Worm (Caenorhabditis elegans) whole organism, dauer: ENCODE measurements around the gene arf-1.

Experiments
- unc-62 ChIP-seq: sonication (generic microtip); optimal IDR thresholded peaks from 2 replicates; lab custom pipeline; 2017; ENCODE audit warnings: missing biosample characterization, missing genetic modification reagents, missing genetic modification characterization

Gene arf-1

DNA sequence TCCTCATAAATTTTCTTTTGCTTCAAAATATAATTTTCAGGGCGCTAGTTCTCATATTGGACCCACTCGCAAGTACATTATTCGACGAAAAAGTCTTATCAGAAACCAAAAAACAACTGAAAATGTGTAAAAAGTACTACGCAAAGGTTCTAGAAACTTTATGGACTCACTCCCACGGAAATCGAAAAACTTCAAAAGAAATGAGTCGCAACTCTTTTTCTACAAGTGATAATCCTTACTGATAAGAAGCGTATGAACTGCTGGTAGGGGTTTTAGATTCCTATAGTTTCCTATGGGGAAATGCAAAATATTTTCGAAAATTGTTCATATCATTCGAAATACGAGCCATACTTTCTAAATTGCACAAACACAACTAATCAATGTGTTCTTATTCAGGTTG lies 29.9 kb downstream of the arf-1 start, which contains the start of gene B0244.5:
Gene B0244.5 (plus strand): TSS at position 301 of the 400 bp plus-strand sequence.
- no peak for TF ChIP-seq unc-62 (GFP tag; lab: Kevin White, UChicago)

DNA sequence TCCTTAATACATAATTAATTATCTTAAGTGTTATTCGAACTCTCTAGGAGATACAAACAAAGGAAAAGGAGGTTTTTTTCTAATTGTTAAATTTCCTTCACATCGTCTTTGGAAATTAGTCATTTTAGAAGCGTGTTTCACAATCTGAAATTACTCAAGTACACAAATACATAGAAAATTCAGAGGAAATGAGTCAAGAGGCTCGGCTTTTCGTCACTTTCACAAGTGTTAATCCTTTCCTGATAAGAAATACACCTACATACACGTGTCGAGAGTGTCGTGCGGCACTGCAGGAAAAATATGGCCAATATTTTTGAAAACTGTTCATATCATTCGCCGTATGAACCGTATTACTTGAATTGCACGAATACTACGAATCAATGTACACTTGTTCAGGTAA lies 32.5 kb downstream of the arf-1 start, which contains the start of gene B0244.4:
Gene B0244.4 (plus strand): TSS at position 301 of the 400 bp plus-strand sequence.
- no peak for TF ChIP-seq unc-62 (GFP tag; lab: Kevin White, UChicago)

DNA sequence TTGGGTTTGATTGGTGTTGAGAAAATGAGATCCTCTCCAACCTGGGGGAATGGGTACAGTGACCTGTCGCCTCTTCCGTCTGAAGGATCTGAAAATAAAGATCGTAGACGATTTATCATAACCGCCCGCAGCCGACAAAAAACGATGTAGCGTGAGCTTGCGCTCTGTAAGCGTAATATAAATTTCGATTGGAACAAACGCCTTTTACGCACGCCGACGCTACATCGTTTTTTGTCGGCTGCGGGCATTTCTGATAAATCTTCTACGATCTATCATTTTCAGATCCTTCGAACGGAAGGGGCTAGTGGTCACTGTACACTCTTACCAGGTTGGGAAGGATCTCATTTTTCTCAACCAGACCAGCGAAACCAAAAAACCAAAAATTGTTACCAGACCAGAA lies 33.7 kb downstream of the arf-1 start:
- no peak for TF ChIP-seq unc-62 (GFP tag; lab: Kevin White, UChicago)

DNA sequence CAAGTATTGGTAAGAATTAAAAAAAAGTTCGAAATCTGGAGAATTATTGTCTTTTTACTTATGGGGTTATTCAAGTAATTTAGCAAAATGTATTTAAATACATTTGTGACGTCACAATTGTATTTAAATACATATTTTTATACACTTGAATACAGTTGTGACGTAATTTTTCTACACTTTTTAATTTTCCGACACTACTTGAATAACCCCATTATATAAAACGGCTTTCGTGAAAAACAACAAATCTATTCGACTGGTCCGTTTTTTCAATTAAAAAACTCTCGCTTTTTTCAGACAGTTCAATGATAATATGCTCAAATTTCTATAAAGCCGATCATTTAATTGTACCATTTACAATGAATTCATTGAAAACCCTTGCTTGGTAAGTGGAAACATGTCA lies 35.8 kb downstream of the arf-1 start:
- no peak for TF ChIP-seq unc-62 (GFP tag; lab: Kevin White, UChicago)

DNA sequence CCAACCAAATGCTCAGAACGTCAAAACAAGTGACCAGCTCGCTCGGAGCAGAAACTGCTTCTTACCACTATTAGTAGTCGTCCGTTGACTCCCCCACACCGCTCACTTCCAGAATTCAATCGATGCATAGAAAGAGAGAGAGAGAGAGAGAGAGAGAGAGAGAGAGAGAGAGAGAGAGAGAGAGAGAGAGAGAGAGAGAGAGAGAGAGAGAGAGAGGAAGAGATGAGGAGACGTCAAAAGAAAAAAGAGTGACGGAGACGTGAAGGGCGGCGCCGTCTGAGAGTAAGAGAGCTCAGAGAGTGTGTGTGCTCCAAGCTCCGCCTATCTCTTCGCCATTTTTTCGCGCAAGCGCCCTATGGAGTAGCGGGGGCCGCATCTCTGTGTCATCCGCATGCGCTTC lies 40.5 kb downstream of the arf-1 start, which contains the start of gene ida-1:
Gene ida-1 (plus strand): TSS at position 336 of the 400 bp plus-strand sequence.
- no peak for TF ChIP-seq unc-62 (GFP tag; lab: Kevin White, UChicago)

DNA sequence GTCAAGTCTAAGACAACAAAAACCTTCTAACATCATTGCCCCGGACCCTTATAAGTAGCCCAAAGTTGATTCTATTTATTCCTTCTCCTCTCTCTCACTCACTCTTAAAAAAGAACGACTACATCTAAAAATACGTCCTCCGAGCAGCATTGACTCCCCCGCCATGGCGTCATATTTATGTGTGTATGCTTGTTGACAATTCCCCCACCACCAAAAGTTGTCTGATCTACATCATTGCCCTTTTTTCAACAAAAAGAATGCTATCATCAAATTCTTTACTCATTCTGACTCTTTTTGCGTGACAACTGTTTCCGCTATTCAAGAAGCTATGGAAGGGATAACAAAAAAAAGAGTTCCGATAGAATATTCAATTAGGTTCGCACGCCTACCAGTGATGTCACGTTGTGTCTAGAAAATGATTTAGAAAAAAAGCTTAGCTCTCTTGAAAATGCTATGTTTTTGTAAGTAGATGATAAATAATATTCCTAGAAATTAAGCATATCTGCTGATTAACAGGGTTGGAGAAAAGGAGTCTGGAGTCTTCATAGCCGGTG lies 42.9 kb downstream of the arf-1 start:
- no peak for TF ChIP-seq unc-62 (GFP tag; lab: Kevin White, UChicago)

DNA sequence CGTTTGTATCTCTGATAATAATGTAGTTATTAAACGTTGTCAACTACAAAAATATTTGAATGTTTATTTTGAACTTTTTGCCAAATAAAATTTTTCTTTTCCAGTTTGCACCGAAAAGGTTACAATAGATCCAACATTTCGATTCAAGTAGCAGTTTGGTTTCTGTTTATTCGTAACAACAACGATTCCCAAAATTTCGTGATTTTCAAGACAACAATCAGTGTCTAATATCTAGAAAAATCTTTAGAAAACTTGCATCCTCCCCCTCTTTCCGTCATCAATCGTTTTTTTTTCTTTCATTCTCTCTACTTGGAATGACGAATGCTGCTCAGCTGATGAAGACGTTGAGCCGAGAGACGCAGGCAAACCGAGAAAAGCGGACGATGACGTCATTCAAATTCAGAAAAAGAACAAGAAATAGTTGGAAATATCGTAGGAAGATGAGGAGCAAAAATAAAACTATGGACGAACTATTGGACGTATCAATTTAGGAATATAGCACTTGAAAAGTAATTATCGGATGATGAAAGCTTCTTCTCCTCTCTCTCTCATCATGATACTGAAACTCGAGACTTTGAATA lies 43.9 kb downstream of the arf-1 start:
- TF ChIP-seq unc-62 (GFP tag; lab: Kevin White, UChicago): no peak

DNA sequence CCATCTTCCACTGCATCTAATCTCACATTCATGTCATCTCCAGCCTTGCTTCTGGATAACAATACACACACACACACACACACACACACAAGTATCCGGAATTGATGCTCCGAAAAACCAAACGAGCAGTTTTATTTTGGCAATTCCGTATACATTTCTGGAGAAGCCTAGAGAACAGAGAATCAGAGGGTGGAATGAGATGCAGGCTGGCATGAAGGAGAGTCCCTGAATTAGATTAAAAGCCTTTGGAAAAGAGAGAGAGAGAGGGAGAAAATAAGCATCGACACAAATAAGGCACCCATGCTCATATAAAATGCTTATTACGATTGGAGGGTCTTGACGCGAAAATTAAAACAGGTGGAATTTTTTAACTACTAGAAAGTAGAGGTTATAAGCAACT lies 46.0 kb downstream of the arf-1 start:
- no peak for TF ChIP-seq unc-62 (GFP tag; lab: Kevin White, UChicago)

DNA sequence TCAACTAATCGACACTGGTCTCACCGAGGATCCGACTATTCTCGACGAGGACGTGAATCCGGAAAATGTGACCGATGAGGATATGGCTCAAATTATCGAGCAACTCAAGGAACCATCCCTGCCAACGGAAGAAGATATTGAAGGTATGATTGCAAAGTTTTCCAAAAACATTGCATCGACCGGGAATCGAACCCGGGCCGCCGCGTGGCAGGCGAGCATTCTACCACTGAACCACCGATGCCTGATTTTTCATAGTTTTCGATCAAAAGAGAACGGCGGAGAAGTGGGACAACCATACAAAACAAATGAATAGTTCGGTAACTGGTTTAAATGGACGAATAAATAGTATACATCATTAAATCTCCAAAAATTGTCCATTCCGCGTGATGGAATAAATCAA lies 47.2 kb downstream of the arf-1 start:
- no peak for TF ChIP-seq unc-62 (GFP tag; lab: Kevin White, UChicago)

DNA sequence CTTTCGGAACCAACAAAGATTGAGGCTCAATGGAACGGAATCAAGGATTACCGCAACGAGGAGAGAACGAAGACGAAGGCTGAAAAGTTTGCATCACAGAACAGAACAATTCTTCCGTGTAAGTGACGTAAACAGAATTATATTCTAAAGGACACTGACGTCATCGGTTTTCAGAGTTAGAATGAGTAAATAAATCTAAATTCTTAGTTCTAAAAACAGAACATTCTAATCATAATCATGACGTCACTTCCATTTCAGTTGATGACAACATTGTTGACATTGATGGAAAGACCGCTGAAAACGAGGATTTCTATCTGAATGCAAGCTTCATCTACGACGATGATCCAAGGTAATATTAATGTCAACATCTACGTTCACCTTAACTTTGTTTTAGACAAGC lies 49.3 kb downstream of the arf-1 start:
- no peak for TF ChIP-seq unc-62 (GFP tag; lab: Kevin White, UChicago)
